Worm (Caenorhabditis elegans) whole organism, L1 larva: ENCODE data around the gene lips-5.
A peak's percentile ranks its signal among the peaks of the same experiment; 100 is the strongest.

Experiments used
- C04F5.9 ChIP-seq: sonication (generic microtip); optimal IDR thresholded peaks from 2 replicates; lab custom pipeline; 2016; ENCODE audit warnings: missing genetic modification characterization, missing compliant biosample characterization
- C34B4.2 ChIP-seq: sonication (generic microtip); optimal IDR thresholded peaks from 2 replicates; lab custom pipeline; 2017; ENCODE audit warnings: mild to moderate bottlenecking, missing genetic modification characterization, missing compliant biosample characterization
- Y116A8C.19 ChIP-seq: sonication (generic microtip); optimal IDR thresholded peaks from 2 replicates; lab custom pipeline; 2016; ENCODE audit warnings: missing compliant biosample characterization, missing genetic modification characterization, borderline replicate concordance
- alr-1 ChIP-seq: fragments of 200-800 bp; sonication (Bioruptor generic); optimal IDR thresholded peaks from 2 replicates; lab custom pipeline; 2018; ENCODE audit warnings: borderline replicate concordance, mild to moderate bottlenecking, missing genetic modification characterization, missing compliant biosample characterization
- aly-2 ChIP-seq: fragments of 150-350 bp; optimal IDR thresholded peaks from 2 replicates; lab custom pipeline; 2014; ENCODE audit warnings: missing biosample characterization, missing genetic modification characterization
- ama-1 ChIP-seq: fragments of 150-350 bp; optimal IDR thresholded peaks from 2 replicates; lab custom pipeline; 2014
- blmp-1 ChIP-seq: fragments of 150-350 bp; optimal IDR thresholded peaks from 2 replicates; lab custom pipeline; 2014; ENCODE audit warnings: missing biosample characterization, missing genetic modification characterization
- ceh-8 ChIP-seq: fragments of 200-800 bp; sonication (Bioruptor generic); optimal IDR thresholded peaks from 2 replicates; lab custom pipeline; 2018; ENCODE audit warnings: mild to moderate bottlenecking, missing genetic modification characterization, moderate library complexity, missing compliant biosample characterization
- ceh-82 ChIP-seq, 3 experiments: fragments of 150-350 bp in 1 of 3; sonication (generic microtip) in 2 of 3; optimal IDR thresholded peaks; 2 replicates each; lab custom pipeline; 2014 to 2017; ENCODE audit warnings: missing biosample characterization in 3 of 3, missing genetic modification characterization in 3 of 3
- ceh-88 ChIP-seq: fragments of 200-800 bp; sonication (Bioruptor generic); IDR thresholded peaks from 2 replicates; pipeline ENCODE4 v1.3.6; 2022; ENCODE audit warnings: missing genetic modification characterization, missing compliant biosample characterization
- ceh-90 ChIP-seq: sonication (generic microtip); optimal IDR thresholded peaks from 2 replicates; lab custom pipeline; 2016; ENCODE audit warnings: missing genetic modification characterization, missing compliant biosample characterization
- dpl-1 ChIP-seq, 3 experiments: fragments of 150-350 bp in 2 of 3; sonication (generic microtip) in 1 of 3; optimal IDR thresholded peaks; 2 replicates each; lab custom pipeline; 2014 to 2017; ENCODE audit warnings: missing biosample characterization in 3 of 3, missing genetic modification characterization in 3 of 3, missing genetic modification reagents in 3 of 3
- dsc-1 ChIP-seq: sonication (generic microtip); optimal IDR thresholded peaks from 2 replicates; lab custom pipeline; 2016; ENCODE audit warnings: mild to moderate bottlenecking, missing genetic modification characterization, missing compliant biosample characterization
- efl-1 ChIP-seq, 4 experiments: fragments of 150-350 bp; optimal IDR thresholded peaks in 3 of 4; peaks in 1 of 4; 1 replicate in 1 of 4; 2 replicates in 3 of 4; lab custom pipeline; 2014; ENCODE audit warnings: missing biosample characterization in 2 of 4, missing genetic modification characterization in 2 of 4, missing genetic modification reagents in 2 of 4
- egl-27 ChIP-seq, 2 experiments: fragments of 150-350 bp in 1 of 2; sonication (generic microtip); optimal IDR thresholded peaks; 3 replicates each; lab custom pipeline; 2017 to 2018; ENCODE audit warnings: missing biosample characterization in 2 of 2, missing genetic modification characterization in 2 of 2, missing genetic modification reagents in 2 of 2
- fkh-10 ChIP-seq: sonication (generic microtip); optimal IDR thresholded peaks from 2 replicates; lab custom pipeline; 2017; ENCODE audit warnings: missing biosample characterization, missing genetic modification reagents, missing genetic modification characterization
- fkh-4 ChIP-seq: sonication (generic microtip); optimal IDR thresholded peaks from 2 replicates; lab custom pipeline; 2016; ENCODE audit warnings: missing compliant biosample characterization, missing genetic modification characterization, borderline replicate concordance
- fkh-8 ChIP-seq: sonication (generic microtip); optimal IDR thresholded peaks from 2 replicates; lab custom pipeline; 2016; ENCODE audit warnings: mild to moderate bottlenecking, missing genetic modification characterization, missing compliant biosample characterization
- fos-1 ChIP-seq: fragments of 150-350 bp; optimal IDR thresholded peaks from 2 replicates; lab custom pipeline; 2014; ENCODE audit warnings: missing biosample characterization, missing genetic modification characterization
- hlh-17 ChIP-seq: fragments of 200-800 bp; sonication (Bioruptor generic); optimal IDR thresholded peaks from 2 replicates; lab custom pipeline; 2018; ENCODE audit warnings: missing genetic modification characterization, mild to moderate bottlenecking, missing compliant biosample characterization, moderate library complexity, borderline replicate concordance
- irx-1 ChIP-seq: sonication (generic microtip); optimal IDR thresholded peaks from 2 replicates; lab custom pipeline; 2016; ENCODE audit warnings: missing genetic modification characterization, missing compliant biosample characterization
- isw-1 ChIP-seq: fragments of 200-800 bp; sonication (Bioruptor generic); IDR thresholded peaks from 2 replicates; pipeline ENCODE4 v1.3.6; 2022; ENCODE audit warnings: missing genetic modification characterization, missing compliant biosample characterization
- lin-14 ChIP-seq: fragments of 200-800 bp; sonication (Bioruptor generic); optimal IDR thresholded peaks from 2 replicates; lab custom pipeline; 2018; ENCODE audit warnings: mild to moderate bottlenecking, missing genetic modification characterization, moderate library complexity, missing compliant biosample characterization
- lin-35 ChIP-seq, 2 experiments: fragments of 150-350 bp; optimal IDR thresholded peaks; 2 replicates each; lab custom pipeline; 2014; ENCODE audit warnings: missing biosample characterization in 2 of 2, missing genetic modification characterization in 2 of 2, missing genetic modification reagents in 2 of 2
- lir-3 ChIP-seq: sonication (generic microtip); optimal IDR thresholded peaks from 2 replicates; lab custom pipeline; 2016; ENCODE audit warnings: mild to moderate bottlenecking, missing genetic modification characterization, moderate library complexity, missing compliant biosample characterization; ENCODE audit not compliant: poor library complexity
- lsy-2 ChIP-seq, 2 experiments: fragments of 150-350 bp; optimal IDR thresholded peaks; 2 replicates each; lab custom pipeline; 2014; ENCODE audit warnings: missing biosample characterization in 2 of 2, missing genetic modification characterization in 2 of 2
- mab-9 ChIP-seq: fragments of 200-800 bp; sonication (Bioruptor generic); IDR thresholded peaks from 2 replicates; pipeline ENCODE4 v1.3.6; 2022; ENCODE audit warnings: missing genetic modification reagents, missing genetic modification characterization, missing compliant biosample characterization
- mdl-1 ChIP-seq, 2 experiments: fragments of 150-350 bp; optimal IDR thresholded peaks; 2 replicates each; lab custom pipeline; 2014 to 2017; ENCODE audit warnings: missing biosample characterization in 2 of 2, missing genetic modification characterization in 2 of 2, inconsistent platforms in 1 of 2
- mep-1 ChIP-seq: fragments of 150-350 bp; optimal IDR thresholded peaks from 2 replicates; lab custom pipeline; 2014; ENCODE audit warnings: missing biosample characterization, missing genetic modification characterization
- nhr-11 ChIP-seq: fragments of 150-350 bp; optimal IDR thresholded peaks from 2 replicates; lab custom pipeline; 2014; ENCODE audit warnings: missing biosample characterization, missing genetic modification characterization
- nhr-12 ChIP-seq: sonication (generic microtip); optimal IDR thresholded peaks from 2 replicates; lab custom pipeline; 2017; ENCODE audit warnings: missing biosample characterization, missing genetic modification characterization
- nhr-28 ChIP-seq: fragments of 150-350 bp; optimal IDR thresholded peaks from 2 replicates; lab custom pipeline; 2014; ENCODE audit warnings: missing biosample characterization, missing genetic modification characterization
- nhr-47 ChIP-seq: sonication (generic microtip); optimal IDR thresholded peaks from 2 replicates; lab custom pipeline; 2016; ENCODE audit warnings: mild to moderate bottlenecking, missing genetic modification characterization, moderate library complexity, missing compliant biosample characterization
- nhr-71 ChIP-seq: sonication (generic microtip); optimal IDR thresholded peaks from 2 replicates; lab custom pipeline; 2016; ENCODE audit warnings: mild to moderate bottlenecking, missing genetic modification characterization, moderate library complexity, missing compliant biosample characterization
- nhr-77 ChIP-seq: fragments of 150-350 bp; optimal IDR thresholded peaks from 2 replicates; lab custom pipeline; 2014; ENCODE audit warnings: missing biosample characterization, missing genetic modification characterization
- pag-3 ChIP-seq: sonication (generic microtip); optimal IDR thresholded peaks from 2 replicates; lab custom pipeline; 2017; ENCODE audit warnings: missing genetic modification characterization, mild to moderate bottlenecking, missing compliant biosample characterization, antibody characterized with exemption, borderline replicate concordance; ENCODE audit not compliant: insufficient read depth
- snpc-4 ChIP-seq: fragments of 150-350 bp; optimal IDR thresholded peaks from 2 replicates; lab custom pipeline; 2014; ENCODE audit warnings: missing biosample characterization, missing genetic modification characterization
- snu-23 ChIP-seq: sonication (generic microtip); optimal IDR thresholded peaks from 2 replicates; lab custom pipeline; 2016; ENCODE audit warnings: missing genetic modification characterization, missing compliant biosample characterization
- sox-4 ChIP-seq: sonication (generic microtip); optimal IDR thresholded peaks from 2 replicates; lab custom pipeline; 2016; ENCODE audit warnings: missing genetic modification characterization, missing compliant biosample characterization
- sptf-1 ChIP-seq: fragments of 150-350 bp; optimal IDR thresholded peaks from 2 replicates; lab custom pipeline; 2014; ENCODE audit warnings: missing biosample characterization, missing genetic modification characterization
- tbx-2 ChIP-seq: sonication (generic microtip); optimal IDR thresholded peaks from 2 replicates; lab custom pipeline; 2016; ENCODE audit warnings: missing genetic modification characterization, missing compliant biosample characterization
- unc-130 ChIP-seq: fragments of 150-350 bp; optimal IDR thresholded peaks from 2 replicates; lab custom pipeline; 2017; ENCODE audit warnings: missing biosample characterization, missing genetic modification characterization, inconsistent platforms
- unc-62 ChIP-seq: fragments of 150-350 bp; optimal IDR thresholded peaks from 2 replicates; lab custom pipeline; 2014; ENCODE audit warnings: missing biosample characterization, missing genetic modification reagents, missing genetic modification characterization
- unc-86 ChIP-seq: sonication (generic microtip); optimal IDR thresholded peaks from 2 replicates; lab custom pipeline; 2016; ENCODE audit warnings: missing genetic modification characterization, missing compliant biosample characterization
- unc-98 ChIP-seq: fragments of 200-800 bp; sonication (Bioruptor generic); IDR thresholded peaks from 2 replicates; pipeline ENCODE4 v1.3.6; 2022; ENCODE audit warnings: missing genetic modification characterization, missing compliant biosample characterization
- xbp-1 ChIP-seq: sonication (generic microtip); optimal IDR thresholded peaks from 2 replicates; lab custom pipeline; 2016; ENCODE audit warnings: missing genetic modification characterization, missing compliant biosample characterization
- zag-1 ChIP-seq: fragments of 150-350 bp; optimal IDR thresholded peaks from 2 replicates; lab custom pipeline; 2014; ENCODE audit warnings: missing biosample characterization, missing genetic modification characterization
- ztf-11 ChIP-seq, 2 experiments: sonication (generic microtip); optimal IDR thresholded peaks; 2 replicates each; lab custom pipeline; 2016 to 2017; ENCODE audit warnings: missing genetic modification characterization in 2 of 2, missing biosample characterization in 1 of 2, missing compliant biosample characterization in 1 of 2
- ztf-4 ChIP-seq: fragments of 150-350 bp; optimal IDR thresholded peaks from 2 replicates; lab custom pipeline; 2014; ENCODE audit warnings: missing biosample characterization, missing genetic modification characterization

lips-5 gene

DNA sequence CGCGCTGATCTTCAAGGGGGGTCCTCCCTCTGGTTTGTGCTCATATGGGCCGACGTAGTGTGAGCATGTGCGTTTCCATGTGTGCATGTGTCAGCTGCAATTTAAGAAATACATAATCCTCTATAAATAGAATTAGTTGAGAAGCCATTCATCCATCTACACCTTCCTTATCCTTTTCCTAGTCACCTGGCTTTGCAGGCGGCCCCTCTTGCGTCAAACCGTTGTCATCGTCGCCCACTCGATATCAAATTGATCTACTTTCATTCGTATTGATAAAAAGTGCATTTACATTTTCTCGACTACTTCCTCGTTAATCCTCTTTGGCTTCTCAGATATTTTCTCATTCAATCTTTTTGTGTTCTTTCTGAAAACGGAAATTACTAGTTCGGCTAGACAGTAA is 38.5 kb upstream of the lips-5 start:
- TF ChIP-seq mab-9 (GFP tag; lab: Robert Waterston, UW) (no peak), nhr-71 (tag; lab: Kevin White, UChicago) (peak; percentile 49), Y116A8C.19 (no peak), dsc-1 (peak; percentile 88), xbp-1 (tag; lab: Kevin White, UChicago) (no peak), ztf-4 (tag; lab: Kevin White, UChicago) (no peak), snpc-4 (tag; lab: Kevin White, UChicago) (no peak), ceh-82 (tag; optimal IDR thresholded peaks at IDR 0.05; lab: Kevin White, UChicago) (peak in 1 of 3 experiments; percentile 8), lsy-2 (tag; optimal IDR thresholded peaks at IDR 0.05; lab: Kevin White, UChicago) (no peak), nhr-47 (tag; lab: Kevin White, UChicago) (peak; percentile 45), fkh-8 (tag; lab: Kevin White, UChicago) (peak; percentile 66), sox-4 (tag; lab: Kevin White, UChicago) (peak; percentile 23)

DNA sequence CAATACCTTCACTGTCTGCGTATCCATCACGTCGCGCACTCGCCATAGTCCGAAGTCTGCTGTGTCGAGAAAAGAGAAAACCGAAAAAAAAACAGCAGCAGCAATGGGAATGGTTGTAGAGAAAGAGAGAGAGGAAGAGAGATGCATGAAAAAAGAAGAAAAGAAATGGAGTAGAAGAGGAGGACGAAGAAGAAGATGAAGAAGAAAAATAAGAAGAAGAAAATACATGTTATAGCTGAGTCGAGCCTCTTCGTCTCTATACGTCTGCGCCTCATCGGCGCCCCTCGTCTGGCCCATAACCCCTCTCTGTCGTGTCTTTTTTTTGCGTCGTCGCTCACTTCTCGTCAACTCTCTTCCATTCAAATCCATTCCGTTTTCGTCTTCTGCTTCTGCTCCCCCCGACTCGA is 36.2 kb upstream of the lips-5 start:
- no peak for TF ChIP-seq ama-1
- no peak for TF ChIP-seq nhr-28 (tag; lab: Kevin White, UChicago)
- TF ChIP-seq isw-1 (GFP tag; lab: Robert Waterston, UW): peak; percentile 58
- TF ChIP-seq snpc-4 (tag; lab: Kevin White, UChicago): peak; percentile 36
- no peak for TF ChIP-seq C34B4.2
- TF ChIP-seq nhr-11: peak; percentile 14
- TF ChIP-seq egl-27 (tag; optimal IDR thresholded peaks at IDR 0.05; lab: Kevin White, UChicago): peak in 1 of 2 experiments; percentile 83
- peak; percentile 75 for TF ChIP-seq tbx-2 (tag; lab: Kevin White, UChicago)
- TF ChIP-seq aly-2 (tag; lab: Kevin White, UChicago): peak; percentile 62
- TF ChIP-seq hlh-17 (GFP tag; lab: Kevin White, UChicago): no peak
- TF ChIP-seq fkh-10 (GFP tag; lab: Kevin White, UChicago): peak; percentile 72
- TF ChIP-seq C04F5.9: no peak
- peak; percentile 89 for TF ChIP-seq fkh-8 (tag; lab: Kevin White, UChicago)
- TF ChIP-seq fos-1: peak; percentile 66
- peak in 1 of 2 experiments; percentile 40 for TF ChIP-seq mdl-1 (tag; optimal IDR thresholded peaks at IDR 0.05; lab: Kevin White, UChicago)
- TF ChIP-seq pag-3 (tag; lab: Kevin White, UChicago): no peak
- peak; percentile 76 for TF ChIP-seq zag-1 (tag; lab: Kevin White, UChicago)
- no peak for TF ChIP-seq alr-1 (tag; lab: Kevin White, UChicago)
- TF ChIP-seq nhr-77 (tag; lab: Kevin White, UChicago): peak; percentile 73
- no peak for TF ChIP-seq unc-98 (GFP tag; lab: Robert Waterston, UW)
- TF ChIP-seq mep-1 (tag; lab: Kevin White, UChicago): peak; percentile 88
- TF ChIP-seq ceh-82 (tag; optimal IDR thresholded peaks at IDR 0.05; lab: Kevin White, UChicago): peak; percentile 4 to 62 (median 56)
- peak; percentile 67 for TF ChIP-seq unc-130
- peak; percentile 20 for TF ChIP-seq ceh-8 (GFP tag; lab: Kevin White, UChicago)
- TF ChIP-seq efl-1 (optimal IDR thresholded peaks at IDR 0.05; lab: Kevin White, UChicago): peak; percentile 65 to 78
- peak in 1 of 2 experiments; percentile 31 for TF ChIP-seq efl-1 (GFP tag; optimal IDR thresholded peaks at IDR 0.05 in 1 of 2; lab: Kevin White, UChicago)
- TF ChIP-seq lin-35 (GFP tag; optimal IDR thresholded peaks at IDR 0.05; lab: Kevin White, UChicago): peak; percentile 58 to 69
- peak; percentile 55 for TF ChIP-seq xbp-1 (tag; lab: Kevin White, UChicago)
- peak; percentile 50 for TF ChIP-seq lir-3 (tag; lab: Kevin White, UChicago)
- no peak for TF ChIP-seq fkh-4
- TF ChIP-seq blmp-1 (tag; lab: Kevin White, UChicago): peak; percentile 92
- no peak for TF ChIP-seq ceh-88 (GFP tag; lab: Robert Waterston, UW)
- no peak for TF ChIP-seq ztf-11 (tag; optimal IDR thresholded peaks at IDR 0.05; lab: Kevin White, UChicago)
- TF ChIP-seq ztf-4 (tag; lab: Kevin White, UChicago): peak; percentile 53
- no peak for TF ChIP-seq ceh-90 (tag; lab: Kevin White, UChicago)
- peak; percentile 30 for TF ChIP-seq sox-4 (tag; lab: Kevin White, UChicago)
- TF ChIP-seq nhr-12 (tag; lab: Kevin White, UChicago): no peak
- TF ChIP-seq unc-62 (GFP tag; lab: Kevin White, UChicago): no peak
- TF ChIP-seq dpl-1 (GFP tag; optimal IDR thresholded peaks at IDR 0.05; lab: Kevin White, UChicago): peak; percentile 27 to 49 (median 46)
- TF ChIP-seq snu-23 (GFP tag; lab: Kevin White, UChicago): peak; percentile 87
- peak; percentile 84 for TF ChIP-seq unc-86 (tag; lab: Kevin White, UChicago)
- peak; percentile 66 for TF ChIP-seq dsc-1
- no peak for TF ChIP-seq sptf-1 (tag; lab: Kevin White, UChicago)
- peak; percentile 72 for TF ChIP-seq irx-1
- TF ChIP-seq lin-14 (GFP tag; lab: Kevin White, UChicago): peak; percentile 97
- TF ChIP-seq nhr-71 (tag; lab: Kevin White, UChicago): peak; percentile 91
